Worm (Caenorhabditis elegans) whole organism, midembryonic: ENCODE data around the gene T04F3.1.

Experiments used
- T22C8.4 ChIP-seq: fragments of 200-800 bp; sonication (Bioruptor generic); IDR thresholded peaks from 2 replicates; pipeline ENCODE4 v1.3.6; 2022; ENCODE audit warnings: missing genetic modification characterization, missing compliant biosample characterization
- cog-1 ChIP-seq: sonication (generic microtip); optimal IDR thresholded peaks from 2 replicates; lab custom pipeline; 2016; ENCODE audit warnings: missing genetic modification characterization, missing compliant biosample characterization
- flt-1 ChIP-seq: fragments of 200-800 bp; sonication (Bioruptor generic); IDR thresholded peaks from 2 replicates; pipeline ENCODE4 v1.3.6; 2022; ENCODE audit warnings: missing genetic modification characterization, missing compliant biosample characterization
- med-1 ChIP-seq: sonication (generic microtip); optimal IDR thresholded peaks from 2 replicates; lab custom pipeline; 2017; ENCODE audit warnings: missing genetic modification characterization, mild to moderate bottlenecking, missing compliant biosample characterization, antibody characterized with exemption, missing genetic modification reagents; ENCODE audit not compliant: insufficient read depth
- tab-1 ChIP-seq: fragments of 200-800 bp; sonication (Bioruptor generic); IDR thresholded peaks from 2 replicates; pipeline ENCODE4 v1.3.6; 2022; ENCODE audit warnings: missing genetic modification characterization, missing compliant biosample characterization
- ztf-23 ChIP-seq: fragments of 200-800 bp; sonication (Bioruptor generic); IDR thresholded peaks from 2 replicates; pipeline ENCODE4 v1.3.6; 2022; ENCODE audit warnings: missing genetic modification reagents, missing genetic modification characterization, missing compliant biosample characterization
- ztf-29 ChIP-seq: fragments of 200-800 bp; sonication (Bioruptor generic); IDR thresholded peaks from 2 replicates; pipeline ENCODE4 v1.3.6; 2022; ENCODE audit warnings: missing genetic modification reagents, missing genetic modification characterization, missing compliant biosample characterization

- TF ChIP-seq med-1 (no peak), ztf-23 (no peak), ztf-29 (no peak), flt-1 (GFP tag; lab: Robert Waterston, UW) (no peak), T22C8.4 (GFP tag; lab: Robert Waterston, UW) (no peak), cog-1 (tag; lab: Kevin White, UChicago) (no peak), tab-1 (GFP tag; lab: Robert Waterston, UW) (no peak)
These were observed 49.6 kb downstream of the T04F3.1 start, which contains the start of gene D2023.1 for ce11 chrV:11789474-11789873.
